Worm (Caenorhabditis elegans) whole organism, L3 larva: Measurements from ENCODE around the gene K07D4.5.

Experiments
- R02D3.7 ChIP-seq: fragments of 150-350 bp; optimal IDR thresholded peaks from 2 replicates; lab custom pipeline; 2014; ENCODE audit warnings: missing biosample characterization, missing genetic modification characterization
- ZK546.5 ChIP-seq: sonication (generic microtip); optimal IDR thresholded peaks from 2 replicates; lab custom pipeline; 2017; ENCODE audit warnings: missing biosample characterization, missing genetic modification characterization
- aly-2 ChIP-seq: fragments of 150-350 bp; optimal IDR thresholded peaks from 2 replicates; lab custom pipeline; 2014; ENCODE audit warnings: missing biosample characterization, missing genetic modification characterization
- ceh-16 ChIP-seq: sonication (generic microtip); optimal IDR thresholded peaks from 2 replicates; lab custom pipeline; 2017; ENCODE audit warnings: missing biosample characterization, missing genetic modification characterization
- ceh-28 ChIP-seq: fragments of 150-350 bp; optimal IDR thresholded peaks from 2 replicates; lab custom pipeline; 2014; ENCODE audit warnings: missing biosample characterization, missing genetic modification reagents, missing genetic modification characterization
- ceh-82 ChIP-seq: fragments of 150-350 bp; optimal IDR thresholded peaks from 2 replicates; lab custom pipeline; 2014; ENCODE audit warnings: missing biosample characterization, missing genetic modification characterization
- ceh-9 ChIP-seq: sonication (generic microtip); optimal IDR thresholded peaks from 2 replicates; lab custom pipeline; 2018; ENCODE audit warnings: missing biosample characterization, missing genetic modification characterization
- daf-12 ChIP-seq: fragments of 150-350 bp; optimal IDR thresholded peaks from 2 replicates; lab custom pipeline; 2014; ENCODE audit warnings: missing biosample characterization, missing genetic modification reagents, missing genetic modification characterization
- egl-27 ChIP-seq: sonication (generic microtip); optimal IDR thresholded peaks from 4 replicates; lab custom pipeline; 2017; ENCODE audit warnings: missing biosample characterization, missing genetic modification reagents, missing genetic modification characterization
- elt-1 ChIP-seq: fragments of 150-350 bp; optimal IDR thresholded peaks from 2 replicates; lab custom pipeline; 2014; ENCODE audit warnings: missing biosample characterization, missing genetic modification characterization
- elt-2 ChIP-seq: sonication (generic microtip); optimal IDR thresholded peaks from 2 replicates; lab custom pipeline; 2016; ENCODE audit warnings: missing genetic modification reagents, mild to moderate bottlenecking, missing genetic modification characterization, missing compliant biosample characterization
- fkh-2 ChIP-seq: fragments of 150-350 bp; optimal IDR thresholded peaks from 2 replicates; lab custom pipeline; 2014; ENCODE audit warnings: missing biosample characterization, missing genetic modification reagents, missing genetic modification characterization
- fos-1 ChIP-seq: fragments of 150-350 bp; optimal IDR thresholded peaks from 2 replicates; lab custom pipeline; 2014; ENCODE audit warnings: missing biosample characterization, missing genetic modification characterization
- jun-1 ChIP-seq: fragments of 150-350 bp; optimal IDR thresholded peaks from 2 replicates; lab custom pipeline; 2014; ENCODE audit warnings: missing biosample characterization, missing genetic modification reagents, missing genetic modification characterization
- mml-1 ChIP-seq: fragments of 150-350 bp; sonication (generic microtip); optimal IDR thresholded peaks from 3 replicates; lab custom pipeline; 2014; ENCODE audit warnings: missing biosample characterization, missing genetic modification characterization
- nfya-1 ChIP-seq: sonication (generic microtip); optimal IDR thresholded peaks from 2 replicates; lab custom pipeline; 2017; ENCODE audit warnings: missing genetic modification characterization, mild to moderate bottlenecking, missing compliant biosample characterization, antibody characterized with exemption, moderate library complexity; ENCODE audit not compliant: insufficient read depth
- nhr-11 ChIP-seq: fragments of 150-350 bp; optimal IDR thresholded peaks from 2 replicates; lab custom pipeline; 2014; ENCODE audit warnings: missing biosample characterization, missing genetic modification characterization
- nhr-12 ChIP-seq: fragments of 150-350 bp; optimal IDR thresholded peaks from 2 replicates; lab custom pipeline; 2014; ENCODE audit warnings: missing biosample characterization, missing genetic modification characterization
- nhr-25 ChIP-seq: sonication (generic microtip); optimal IDR thresholded peaks from 2 replicates; lab custom pipeline; 2017; ENCODE audit warnings: missing biosample characterization, missing genetic modification characterization
- nhr-28 ChIP-seq: fragments of 150-350 bp; optimal IDR thresholded peaks from 2 replicates; lab custom pipeline; 2014; ENCODE audit warnings: missing biosample characterization, missing genetic modification characterization
- nhr-43 ChIP-seq: sonication (generic microtip); optimal IDR thresholded peaks from 2 replicates; lab custom pipeline; 2016; ENCODE audit warnings: mild to moderate bottlenecking, missing genetic modification characterization, missing compliant biosample characterization; ENCODE audit not compliant: poor library complexity, severe bottlenecking
- nhr-67 ChIP-seq: fragments of 150-350 bp; optimal IDR thresholded peaks from 2 replicates; lab custom pipeline; 2014; ENCODE audit warnings: missing biosample characterization, missing genetic modification characterization
- nhr-76 ChIP-seq: fragments of 150-350 bp; sonication (generic microtip); optimal IDR thresholded peaks from 5 replicates; lab custom pipeline; 2014; ENCODE audit warnings: missing biosample characterization, missing genetic modification characterization
- nhr-77 ChIP-seq: fragments of 150-350 bp; optimal IDR thresholded peaks from 2 replicates; lab custom pipeline; 2014; ENCODE audit warnings: missing biosample characterization, missing genetic modification characterization
- pqm-1 ChIP-seq: fragments of 150-350 bp; optimal IDR thresholded peaks from 2 replicates; lab custom pipeline; 2017; ENCODE audit warnings: missing biosample characterization, missing genetic modification characterization, inconsistent platforms
- sea-2 ChIP-seq: fragments of 150-350 bp; sonication (generic microtip); optimal IDR thresholded peaks from 4 replicates; lab custom pipeline; 2014; ENCODE audit warnings: missing biosample characterization, missing genetic modification reagents, missing genetic modification characterization
- skn-1 ChIP-seq: fragments of 150-350 bp; optimal IDR thresholded peaks from 2 replicates; lab custom pipeline; 2014; ENCODE audit warnings: missing biosample characterization, missing genetic modification characterization
- tbx-2 ChIP-seq: sonication (generic microtip); optimal IDR thresholded peaks from 2 replicates; lab custom pipeline; 2016; ENCODE audit warnings: mild to moderate bottlenecking, missing genetic modification characterization, missing compliant biosample characterization
- unc-62 ChIP-seq: fragments of 150-350 bp; sonication (generic microtip); optimal IDR thresholded peaks from 4 replicates; lab custom pipeline; 2014; ENCODE audit warnings: missing biosample characterization, missing genetic modification reagents, missing genetic modification characterization
- zag-1 ChIP-seq: fragments of 150-350 bp; optimal IDR thresholded peaks from 2 replicates; lab custom pipeline; 2014; ENCODE audit warnings: missing biosample characterization, missing genetic modification characterization
- ztf-4 ChIP-seq: fragments of 150-350 bp; optimal IDR thresholded peaks from 2 replicates; lab custom pipeline; 2014; ENCODE audit warnings: missing biosample characterization, missing genetic modification characterization

The K07D4.5 gene

DNA sequence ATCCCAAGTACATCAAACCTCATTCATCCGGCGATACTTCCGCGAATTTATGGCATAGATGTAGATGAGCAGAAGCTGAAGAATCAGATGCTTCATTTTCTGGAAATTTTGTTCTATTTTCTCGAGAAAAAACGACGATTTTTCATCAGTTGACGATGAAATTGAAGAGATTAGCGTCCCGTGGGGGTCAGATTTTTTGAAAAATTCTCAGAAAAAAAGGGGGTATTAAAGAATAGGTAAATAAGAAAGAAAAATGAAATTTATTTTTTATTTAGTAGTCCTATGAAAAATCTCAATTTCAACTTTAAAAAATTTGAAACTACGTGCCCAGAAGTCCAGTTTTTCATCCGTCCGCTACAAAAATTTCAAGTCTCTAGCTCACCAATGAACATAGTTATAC lies at the start of gene K07D4.5:
TSS of gene K07D4.5 (minus strand) at position 101 of the 400 bp plus-strand sequence.
- no peak for TF ChIP-seq nhr-43 (tag; lab: Kevin White, UChicago)
- TF ChIP-seq R02D3.7 (tag; lab: Kevin White, UChicago) = no peak
- no peak for TF ChIP-seq mml-1
- TF ChIP-seq aly-2 (tag; lab: Kevin White, UChicago) = no peak
- no peak for TF ChIP-seq sea-2 (GFP tag; lab: Kevin White, UChicago)
- TF ChIP-seq jun-1 = no peak
- no peak for TF ChIP-seq ceh-16 (tag; lab: Kevin White, UChicago)
- no peak for TF ChIP-seq nhr-77 (tag; lab: Kevin White, UChicago)
- no peak for TF ChIP-seq unc-62 (GFP tag; lab: Kevin White, UChicago)
- TF ChIP-seq ztf-4 (tag; lab: Kevin White, UChicago) = no peak

DNA sequence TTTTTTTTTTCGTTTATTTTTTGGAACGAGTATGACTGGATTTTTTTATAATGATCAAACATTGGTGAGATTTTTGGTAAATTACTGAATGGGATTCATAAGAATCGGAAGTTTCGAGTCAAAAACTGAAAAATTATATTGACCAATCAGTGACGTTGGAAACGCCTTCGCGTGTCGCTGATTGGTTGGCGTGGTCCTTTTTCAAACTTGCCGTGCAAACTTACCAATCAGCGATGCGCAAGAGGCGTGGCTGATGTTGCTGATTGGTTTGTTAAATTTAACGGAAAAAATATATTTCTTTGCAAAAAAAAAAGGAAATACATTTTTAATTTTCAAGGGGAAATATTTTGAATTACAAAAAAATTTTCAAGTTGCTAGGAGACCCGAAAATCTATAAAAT lies 49.3 kb upstream of the K07D4.5 start:
- TF ChIP-seq nfya-1 (tag; lab: Kevin White, UChicago) (peak; percentile 83), mml-1 (no peak)

DNA sequence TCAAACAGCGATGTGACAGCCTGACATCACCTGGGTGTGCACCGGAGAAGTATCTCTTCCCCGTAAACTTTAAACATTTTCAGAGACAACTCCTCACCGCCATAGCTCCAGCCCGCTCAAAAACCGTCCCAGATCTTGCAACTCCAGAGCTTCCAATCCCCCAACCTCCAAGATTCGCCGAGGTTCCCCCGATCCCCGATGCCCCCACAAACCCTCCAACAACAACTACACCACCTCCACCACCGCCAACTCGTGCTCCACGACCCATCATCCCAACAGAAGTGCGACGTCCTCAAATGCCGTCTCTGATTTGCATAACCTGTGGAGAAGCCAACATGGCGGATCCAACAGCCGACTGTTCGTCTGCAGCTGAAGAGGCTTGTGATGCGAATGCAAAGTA lies 45.7 kb upstream of the K07D4.5 start:
- no peak for TF ChIP-seq nhr-77 (tag; lab: Kevin White, UChicago)
- TF ChIP-seq elt-2 (tag; lab: Kevin White, UChicago) = no peak

DNA sequence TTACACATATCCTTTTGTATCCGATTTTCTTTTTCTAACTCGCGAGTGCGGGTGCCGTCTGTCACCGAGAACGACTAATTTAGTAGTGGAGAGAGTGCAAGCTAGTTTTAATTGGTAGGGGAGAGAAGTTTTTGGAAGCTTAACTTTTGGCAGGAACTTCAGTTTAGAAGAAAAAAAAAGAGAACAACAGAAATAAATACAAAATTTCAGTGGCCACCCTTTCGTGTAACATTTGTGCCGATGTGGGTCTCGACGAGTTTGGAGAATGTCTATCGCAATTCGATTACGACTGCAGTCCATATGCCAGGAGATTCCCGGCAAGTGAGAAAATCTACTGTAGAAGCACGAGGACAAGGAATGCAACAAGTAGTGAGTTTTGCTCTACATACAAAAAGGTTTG lies 42.8 kb upstream of the K07D4.5 start:
- TF ChIP-seq ceh-9 (tag; lab: Kevin White, UChicago) (no peak), nhr-67 (tag; lab: Kevin White, UChicago) (no peak), R02D3.7 (tag; lab: Kevin White, UChicago) (no peak), ceh-82 (tag; lab: Kevin White, UChicago) (no peak)
- TF ChIP-seq, all 47 proteins: peak for 0

DNA sequence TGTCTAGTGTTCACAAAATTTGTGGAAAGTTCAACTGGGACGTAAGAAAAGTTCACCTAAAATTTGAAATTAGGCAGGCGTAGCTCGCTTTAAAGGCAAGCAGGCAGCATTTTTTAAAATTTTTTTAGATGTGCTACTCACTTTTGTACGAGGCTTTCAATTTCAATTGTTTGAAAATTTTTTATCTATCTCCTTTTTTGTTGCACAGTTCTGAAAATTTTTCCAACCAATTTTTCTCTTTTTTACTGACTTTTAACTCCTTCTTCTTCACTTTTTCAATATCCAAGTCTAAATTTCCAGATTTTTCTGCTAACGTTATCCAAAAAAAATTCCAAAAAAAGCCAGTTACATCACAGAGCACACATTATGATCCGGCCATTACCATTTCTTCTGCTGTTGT lies 41.9 kb upstream of the K07D4.5 start, which contains the start of gene W06A11.1:
TSS of gene W06A11.1 (plus strand) at position 301 of the 400 bp plus-strand sequence.
- TF ChIP-seq jun-1 (no peak), ZK546.5 (tag; lab: Kevin White, UChicago) (no peak), fkh-2 (tag; lab: Kevin White, UChicago) (no peak), elt-1 (tag; lab: Kevin White, UChicago) (no peak), daf-12 (no peak), nhr-67 (tag; lab: Kevin White, UChicago) (no peak), nhr-76 (tag; lab: Kevin White, UChicago) (no peak), nhr-11 (tag; lab: Kevin White, UChicago) (no peak), tbx-2 (no peak), nhr-28 (tag; lab: Kevin White, UChicago) (no peak), nhr-12 (no peak), egl-27 (tag; lab: Kevin White, UChicago) (no peak), nfya-1 (tag; lab: Kevin White, UChicago) (no peak), ceh-16 (tag; lab: Kevin White, UChicago) (no peak), aly-2 (tag; lab: Kevin White, UChicago) (no peak), skn-1 (tag; lab: Kevin White, UChicago) (no peak)

DNA sequence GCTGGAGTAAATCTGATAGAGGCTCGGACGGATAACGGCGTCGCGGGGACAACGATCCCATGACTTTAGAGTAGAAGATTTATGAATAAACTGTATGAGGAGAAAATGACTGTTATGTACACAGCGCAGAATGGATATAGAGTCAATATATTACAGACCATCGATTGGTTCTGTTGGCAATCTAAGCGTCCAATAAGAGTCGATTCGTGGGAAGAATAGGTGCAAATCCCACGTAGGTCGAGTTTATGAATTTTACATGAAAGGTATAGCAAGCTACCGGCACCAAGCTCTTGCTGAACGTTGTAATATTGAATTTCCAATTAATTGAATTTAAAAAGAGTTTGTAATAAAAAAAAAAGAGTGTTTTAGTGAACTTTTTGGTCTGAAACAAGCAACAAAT lies 38.6 kb upstream of the K07D4.5 start, which contains the start of gene fbxb-118:
TSS of gene fbxb-118 (minus strand) at position 101 of the 400 bp plus-strand sequence.
- TF ChIP-seq ztf-4 (tag; lab: Kevin White, UChicago) = no peak
- no peak for TF ChIP-seq nhr-25 (tag; lab: Kevin White, UChicago)

DNA sequence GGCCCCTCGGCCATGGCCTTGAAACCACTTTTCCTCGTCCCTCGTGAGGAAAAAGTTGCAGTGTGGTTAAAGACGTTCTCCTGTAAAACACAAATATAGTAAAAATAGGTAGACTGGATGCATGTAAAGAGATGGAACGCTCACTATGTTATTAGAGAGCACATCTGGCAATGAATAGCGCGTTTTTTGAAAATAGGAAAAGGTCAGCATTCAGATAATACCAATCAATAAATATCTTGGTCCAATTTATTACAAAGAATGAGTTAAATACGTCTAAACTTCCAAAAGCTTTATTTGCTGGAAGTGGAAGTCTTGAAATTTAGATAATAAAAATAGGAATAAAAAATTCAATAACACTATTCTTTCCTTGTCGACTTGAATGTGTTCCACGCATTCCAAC lies 37.1 kb upstream of the K07D4.5 start, which contains the start of gene gadr-4:
TSS of gene gadr-4 (minus strand) at position 101 of the 400 bp plus-strand sequence.
- TF ChIP-seq ceh-28 (tag; lab: Kevin White, UChicago) (no peak), egl-27 (tag; lab: Kevin White, UChicago) (no peak), elt-1 (tag; lab: Kevin White, UChicago) (no peak), fos-1 (no peak), zag-1 (tag; lab: Kevin White, UChicago) (no peak), pqm-1 (tag; lab: Kevin White, UChicago) (no peak), elt-2 (tag; lab: Kevin White, UChicago) (no peak), unc-62 (GFP tag; lab: Kevin White, UChicago) (no peak)
